Fruit fly (Drosophila melanogaster) whole organism, embryonic: ENCODE results near the gene AGO2.

Source experiments
- ATbp ChIP-seq: fragments of 200-800 bp; sonication (Bioruptor generic); optimal IDR thresholded peaks from 2 replicates; lab custom pipeline; 2017; ENCODE audit warnings: missing biosample characterization, mild to moderate bottlenecking, missing genetic modification characterization, missing genetic modification reagents
- BtbVII ChIP-seq: fragments of 200-800 bp; sonication (Bioruptor generic); optimal IDR thresholded peaks from 3 replicates; lab custom pipeline; 2017; ENCODE audit warnings: missing biosample characterization, mild to moderate bottlenecking, missing genetic modification characterization
- CG10462 ChIP-seq: fragments of 200-800 bp; sonication (Bioruptor generic); optimal IDR thresholded peaks from 2 replicates; lab custom pipeline; 2016; ENCODE audit warnings: missing biosample characterization, missing genetic modification characterization
- CG10565 ChIP-seq: fragments of 200-800 bp; sonication (Bioruptor generic); optimal IDR thresholded peaks from 3 replicates; lab custom pipeline; 2016; ENCODE audit warnings: missing biosample characterization, mild to moderate bottlenecking, missing genetic modification characterization
- CG10959 ChIP-seq: fragments of 200-800 bp; sonication (Bioruptor generic); IDR thresholded peaks from 2 replicates; pipeline ENCODE4 v1.3.6; 2022; ENCODE audit warnings: missing biosample characterization, missing genetic modification characterization
- CG13894 ChIP-seq: fragments of 200-800 bp; sonication (Bioruptor generic); optimal IDR thresholded peaks from 3 replicates; lab custom pipeline; 2018; ENCODE audit warnings: missing biosample characterization, mild to moderate bottlenecking, missing genetic modification characterization, moderate library complexity
- CG15269 ChIP-seq: fragments of 200-800 bp; sonication (Bioruptor generic); optimal IDR thresholded peaks from 2 replicates; lab custom pipeline; 2018; ENCODE audit warnings: missing biosample characterization, mild to moderate bottlenecking, missing genetic modification characterization, moderate library complexity
- CG17612 ChIP-seq: fragments of 200-800 bp; sonication (Bioruptor generic); IDR thresholded peaks from 2 replicates; pipeline ENCODE4 v1.3.6; 2022; ENCODE audit warnings: missing biosample characterization, missing genetic modification characterization
- CG18619 ChIP-seq: fragments of 200-800 bp; sonication (Bioruptor generic); optimal IDR thresholded peaks from 3 replicates; lab custom pipeline; 2017; ENCODE audit warnings: missing biosample characterization, mild to moderate bottlenecking, missing genetic modification characterization
- CG30431 ChIP-seq: fragments of 200-800 bp; sonication (Bioruptor generic); optimal IDR thresholded peaks from 2 replicates; lab custom pipeline; 2017; ENCODE audit warnings: missing biosample characterization, missing genetic modification characterization
- CG34224 ChIP-seq: fragments of 200-800 bp; sonication (Bioruptor generic); IDR thresholded peaks from 3 replicates; pipeline ENCODE4 v1.3.6; 2022; ENCODE audit warnings: missing biosample characterization, missing genetic modification characterization; ENCODE audit not compliant: partially characterized antibody
- CG3995 ChIP-seq: fragments of 200-800 bp; sonication (Bioruptor generic); optimal IDR thresholded peaks from 3 replicates; lab custom pipeline; 2016; ENCODE audit warnings: missing biosample characterization, missing genetic modification characterization
- CG6175 ChIP-seq: fragments of 200-800 bp; sonication (Bioruptor generic); IDR thresholded peaks from 3 replicates; pipeline ENCODE4 v1.3.6; 2022; ENCODE audit warnings: missing biosample characterization, missing genetic modification characterization
- CG6254 ChIP-seq: fragments of 200-800 bp; sonication (Bioruptor generic); optimal IDR thresholded peaks from 3 replicates; lab custom pipeline; 2017; ENCODE audit warnings: mild to moderate bottlenecking, missing biosample characterization, missing genetic modification reagents, missing genetic modification characterization
- CG6791 ChIP-seq: fragments of 200-800 bp; sonication (Bioruptor generic); IDR thresholded peaks from 3 replicates; pipeline ENCODE4 v1.3.6; 2022; ENCODE audit warnings: missing biosample characterization, missing genetic modification characterization; ENCODE audit not compliant: partially characterized antibody
- CG7786 ChIP-seq: fragments of 200-800 bp; sonication (Bioruptor generic); optimal IDR thresholded peaks from 2 replicates; lab custom pipeline; 2016; ENCODE audit warnings: missing biosample characterization, missing genetic modification characterization
- CG7963 ChIP-seq: fragments of 200-800 bp; sonication (Bioruptor generic); IDR thresholded peaks from 3 replicates; pipeline ENCODE4 v1.3.6; 2022; ENCODE audit warnings: missing biosample characterization, missing genetic modification characterization; ENCODE audit not compliant: partially characterized antibody
- CG8089 ChIP-seq: fragments of 200-800 bp; sonication (Bioruptor generic); optimal IDR thresholded peaks from 3 replicates; lab custom pipeline; 2016; ENCODE audit warnings: missing biosample characterization, missing genetic modification characterization
- CG8765 ChIP-seq: fragments of 200-800 bp; sonication (Bioruptor generic); IDR thresholded peaks from 2 replicates; pipeline ENCODE4 v1.3.6; 2022; ENCODE audit warnings: missing biosample characterization, missing genetic modification characterization
- Chrac-16 ChIP-seq: fragments of 200-800 bp; sonication (Bioruptor generic); optimal IDR thresholded peaks from 3 replicates; lab custom pipeline; 2016; ENCODE audit warnings: missing biosample characterization, missing genetic modification characterization
- HHEX ChIP-seq: fragments of 200-800 bp; sonication (Bioruptor generic); optimal IDR thresholded peaks from 3 replicates; lab custom pipeline; 2017; ENCODE audit warnings: missing biosample characterization, mild to moderate bottlenecking, missing genetic modification characterization, missing genetic modification reagents
- Hmr ChIP-seq: fragments of 200-800 bp; sonication (Bioruptor generic); optimal IDR thresholded peaks from 3 replicates; lab custom pipeline; 2017; ENCODE audit warnings: mild to moderate bottlenecking, missing biosample characterization, missing genetic modification reagents, missing genetic modification characterization
- Jarid2 ChIP-seq: fragments of 200-800 bp; sonication (Bioruptor generic); optimal IDR thresholded peaks from 3 replicates; lab custom pipeline; 2017; ENCODE audit warnings: mild to moderate bottlenecking, missing biosample characterization, missing genetic modification reagents, missing genetic modification characterization
- MESR4 ChIP-seq: fragments of 200-800 bp; sonication (Bioruptor generic); optimal IDR thresholded peaks from 2 replicates; lab custom pipeline; 2018; ENCODE audit warnings: missing biosample characterization, mild to moderate bottlenecking, missing genetic modification characterization, moderate library complexity
- Mad ChIP-seq: fragments of 200-800 bp; sonication (Bioruptor generic); optimal IDR thresholded peaks from 2 replicates; lab custom pipeline; 2016; ENCODE audit warnings: missing biosample characterization, missing genetic modification characterization
- Med ChIP-seq: fragments of 200-800 bp; sonication (Bioruptor generic); peaks from one replicate; lab custom pipeline; 2016; ENCODE audit warnings: missing biosample characterization, missing genetic modification characterization, mild to moderate bottlenecking, inconsistent platforms, moderate library complexity
- Meics ChIP-seq: fragments of 200-800 bp; sonication (Bioruptor generic); optimal IDR thresholded peaks from 2 replicates; lab custom pipeline; 2017; ENCODE audit warnings: missing biosample characterization, mild to moderate bottlenecking, missing genetic modification characterization
- Opbp ChIP-seq: fragments of 200-800 bp; sonication (Bioruptor generic); IDR thresholded peaks from 3 replicates; pipeline ENCODE4 v1.3.6; 2022; ENCODE audit warnings: missing biosample characterization, missing genetic modification characterization; ENCODE audit not compliant: partially characterized antibody
- Stat92E ChIP-seq, 3 experiments: fragments of >200 bp in 2 of 3; fragments of 200-800 bp in 1 of 3; sonication (Bioruptor generic) in 1 of 3; optimal IDR thresholded peaks; 2 replicates each; lab custom pipeline; 2017 to 2019; ENCODE audit warnings: missing biosample characterization in 3 of 3, missing genetic modification characterization in 3 of 3, mild to moderate bottlenecking in 1 of 3, moderate library complexity in 1 of 3
- abd-A ChIP-seq: fragments of 200-800 bp; sonication (Bioruptor generic); optimal IDR thresholded peaks from 3 replicates; lab custom pipeline; 2019; ENCODE audit warnings: missing biosample characterization, mild to moderate bottlenecking, missing genetic modification characterization, moderate library complexity
- bbx ChIP-seq: fragments of 200-800 bp; sonication (Bioruptor generic); IDR thresholded peaks from 2 replicates; pipeline ENCODE4 v1.3.6; 2022; ENCODE audit warnings: missing biosample characterization, missing genetic modification characterization; ENCODE audit not compliant: partially characterized antibody
- gfzf ChIP-seq: fragments of 200-800 bp; sonication (Bioruptor generic); optimal IDR thresholded peaks from 2 replicates; lab custom pipeline; 2016; ENCODE audit warnings: missing biosample characterization, mild to moderate bottlenecking, missing genetic modification characterization, moderate library complexity
- grn ChIP-seq: fragments of 200-800 bp; sonication (Bioruptor generic); optimal IDR thresholded peaks from 3 replicates; lab custom pipeline; 2017; ENCODE audit warnings: missing biosample characterization, missing genetic modification characterization
- gro ChIP-seq: fragments of 200-800 bp; sonication (Bioruptor generic); optimal IDR thresholded peaks from 2 replicates; lab custom pipeline; 2016; ENCODE audit warnings: missing biosample characterization, missing genetic modification characterization
- kah ChIP-seq: fragments of 200-800 bp; sonication (Bioruptor generic); optimal IDR thresholded peaks from 2 replicates; lab custom pipeline; 2018; ENCODE audit warnings: missing biosample characterization, mild to moderate bottlenecking, missing genetic modification characterization
- lab ChIP-seq: fragments of 200-800 bp; sonication (Bioruptor generic); optimal IDR thresholded peaks from 3 replicates; lab custom pipeline; 2017; ENCODE audit warnings: missing biosample characterization, missing genetic modification characterization, mild to moderate bottlenecking, moderate library complexity, missing genetic modification reagents
- mirr ChIP-seq: fragments of 200-800 bp; sonication (Bioruptor generic); optimal IDR thresholded peaks from 3 replicates; lab custom pipeline; 2018; ENCODE audit warnings: missing biosample characterization, mild to moderate bottlenecking, missing genetic modification characterization
- oc ChIP-seq: fragments of 200-800 bp; sonication (Bioruptor generic); optimal IDR thresholded peaks from 2 replicates; lab custom pipeline; 2018; ENCODE audit warnings: missing biosample characterization, mild to moderate bottlenecking, missing genetic modification characterization, moderate library complexity
- onecut ChIP-seq: fragments of 200-800 bp; sonication (Bioruptor generic); IDR thresholded peaks from 2 replicates; pipeline ENCODE4 v1.3.6; 2022; ENCODE audit warnings: missing biosample characterization, missing genetic modification characterization
- pita ChIP-seq: fragments of 200-800 bp; sonication (Bioruptor generic); optimal IDR thresholded peaks from 2 replicates; lab custom pipeline; 2017; ENCODE audit warnings: missing biosample characterization, mild to moderate bottlenecking, missing genetic modification characterization
- seq ChIP-seq: fragments of 200-800 bp; sonication (Bioruptor generic); IDR thresholded peaks from 2 replicates; pipeline ENCODE4 v1.3.6; 2022; ENCODE audit warnings: missing biosample characterization, missing genetic modification characterization
- sug ChIP-seq: fragments of 200-800 bp; optimal IDR thresholded peaks from 2 replicates; lab custom pipeline; 2019; ENCODE audit warnings: missing biosample characterization, mild to moderate bottlenecking, missing genetic modification characterization, moderate library complexity
- twi ChIP-seq: fragments of 200-800 bp; optimal IDR thresholded peaks from 2 replicates; lab custom pipeline; 2019; ENCODE audit warnings: missing biosample characterization, mild to moderate bottlenecking, missing genetic modification characterization, moderate library complexity
- unc-4 ChIP-seq: fragments of 200-800 bp; sonication (Bioruptor generic); IDR thresholded peaks from 2 replicates; pipeline ENCODE4 v1.3.6; 2022; ENCODE audit warnings: missing biosample characterization, missing genetic modification characterization; ENCODE audit not compliant: partially characterized antibody
- vfl ChIP-seq: fragments of 200-800 bp; sonication (Bioruptor generic); optimal IDR thresholded peaks from 2 replicates; lab custom pipeline; 2016; ENCODE audit warnings: missing biosample characterization, missing genetic modification characterization
- wek ChIP-seq: fragments of 200-800 bp; sonication (Bioruptor generic); optimal IDR thresholded peaks from 3 replicates; lab custom pipeline; 2018; ENCODE audit warnings: missing biosample characterization, mild to moderate bottlenecking, missing genetic modification characterization, moderate library complexity
- zen ChIP-seq: fragments of 200-800 bp; sonication (Bioruptor generic); optimal IDR thresholded peaks from 3 replicates; lab custom pipeline; 2018; ENCODE audit warnings: missing biosample characterization, mild to moderate bottlenecking, missing genetic modification characterization, moderate library complexity

Gene AGO2

DNA sequence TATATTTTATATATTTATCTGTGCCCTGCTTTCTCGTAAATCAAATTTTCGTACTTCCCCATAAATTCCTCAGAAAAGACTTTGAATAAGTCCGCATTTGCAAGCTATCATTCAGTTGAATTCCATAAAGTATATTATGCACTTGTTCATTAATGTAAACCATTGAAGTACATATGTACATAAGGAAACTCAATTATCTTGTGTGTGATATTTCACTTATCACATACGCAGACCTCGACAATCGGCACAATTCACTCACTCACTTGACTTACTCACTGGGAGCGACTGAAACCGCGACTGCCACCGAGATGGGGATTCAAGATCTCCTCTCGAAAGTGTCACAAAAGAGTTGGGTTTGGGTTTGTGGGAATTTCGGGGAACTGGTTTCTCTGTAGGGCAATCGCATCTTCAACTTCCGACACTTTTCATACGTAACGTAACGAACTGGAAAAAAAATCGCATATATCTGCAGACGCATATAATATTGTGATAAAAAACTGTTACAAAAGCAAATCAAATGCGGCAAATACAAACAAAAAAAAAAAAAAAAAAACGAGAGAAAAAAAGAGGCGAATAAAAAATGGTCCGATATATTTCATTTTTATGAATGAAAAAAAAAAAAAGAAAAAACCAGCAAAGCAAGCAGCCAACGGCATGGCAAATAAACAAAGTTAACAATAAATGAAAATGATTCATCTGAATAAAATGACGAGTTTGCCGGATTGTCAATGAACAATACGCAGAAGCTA, 43.3 kb downstream of the AGO2 start (continued):
- no peak for TF ChIP-seq CG34224 (GFP tag; lab: Robert Waterston, UW)
- TF ChIP-seq pita (GFP tag; lab: Kevin White, UChicago), result no peak
- no peak for TF ChIP-seq unc-4 (GFP tag; lab: Robert Waterston, UW)
- TF ChIP-seq CG17612 (GFP tag; lab: Robert Waterston, UW), result no peak
- no peak for TF ChIP-seq CG6254 (GFP tag; lab: Kevin White, UChicago)
- TF ChIP-seq twi (tag; lab: Kevin White, UChicago), result no peak
- TF ChIP-seq HHEX (GFP tag; lab: Kevin White, UChicago), result peak; percentile 61
- TF ChIP-seq zen (tag; lab: Kevin White, UChicago), result no peak
- peak; percentile 71 for TF ChIP-seq ATbp (GFP tag; lab: Kevin White, UChicago)
- no peak for TF ChIP-seq CG10565
- TF ChIP-seq bbx (GFP tag; lab: Robert Waterston, UW), result no peak
- TF ChIP-seq Meics (GFP tag; lab: Kevin White, UChicago), result peak; percentile 5
- no peak for TF ChIP-seq CG10959 (GFP tag; lab: Robert Waterston, UW)

DNA sequence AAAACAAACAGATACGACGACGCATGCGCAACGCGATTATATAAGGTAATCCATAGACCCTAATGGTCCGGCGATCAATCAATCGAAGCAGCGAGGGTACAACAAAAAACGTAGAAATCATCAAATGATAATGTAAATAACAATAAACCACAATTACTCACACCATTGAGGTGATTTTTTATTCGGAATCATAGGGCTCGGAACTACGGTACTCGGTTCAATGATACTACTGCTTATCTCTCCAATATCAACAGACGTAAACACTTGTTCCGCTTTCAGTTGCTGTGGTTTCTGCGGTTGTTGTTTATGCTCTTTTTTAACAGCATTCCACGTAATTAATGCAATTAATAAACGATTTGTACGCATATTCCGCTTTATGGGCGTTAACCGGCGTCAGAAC, 44.0 kb downstream of the AGO2 start:
- no peak for TF ChIP-seq CG8089 (GFP tag; lab: Kevin White, UChicago)
- TF ChIP-seq Jarid2 (GFP tag; lab: Kevin White, UChicago), result no peak
- no peak for TF ChIP-seq CG6175 (GFP tag; lab: Robert Waterston, UW)
- TF ChIP-seq CG7786 (GFP tag; lab: Kevin White, UChicago), result no peak
- peak; percentile 79 for TF ChIP-seq sug
- no peak for TF ChIP-seq vfl (GFP tag; lab: Kevin White, UChicago)
- TF ChIP-seq seq (GFP tag; lab: Robert Waterston, UW), result no peak
- no peak for TF ChIP-seq Opbp (GFP tag; lab: Robert Waterston, UW)
- no peak for TF ChIP-seq CG3995 (GFP tag; lab: Kevin White, UChicago)
- no peak for TF ChIP-seq MESR4 (GFP tag; lab: Kevin White, UChicago)
- TF ChIP-seq Med (GFP tag; lab: Kevin White, UChicago), result peak; percentile 25
- no peak for TF ChIP-seq Mad (GFP tag; lab: Kevin White, UChicago)
- TF ChIP-seq CG6791 (GFP tag; lab: Robert Waterston, UW), result no peak
- peak; percentile 25 for TF ChIP-seq wek (GFP tag; lab: Kevin White, UChicago)
- TF ChIP-seq CG18619 (GFP tag; lab: Kevin White, UChicago), result no peak
- no peak for TF ChIP-seq kah (GFP tag; lab: Kevin White, UChicago)
- peak; percentile 78 for TF ChIP-seq lab (GFP tag; lab: Kevin White, UChicago)
- TF ChIP-seq CG15269 (tag; lab: Kevin White, UChicago), result peak; percentile 19
- no peak for TF ChIP-seq CG30431 (GFP tag; lab: Kevin White, UChicago)
- no peak for TF ChIP-seq CG8765 (GFP tag; lab: Robert Waterston, UW)
- peak; percentile 57 for TF ChIP-seq grn (GFP tag; lab: Kevin White, UChicago)
- TF ChIP-seq onecut (GFP tag; lab: Robert Waterston, UW), result 0 out of 2 replicates have a peak, but pooled peaks have one; percentile 24
- no peak for TF ChIP-seq Stat92E (GFP tag; optimal IDR thresholded peaks at IDR 0.05; lab: Kevin White, UChicago)
- TF ChIP-seq gfzf (GFP tag; lab: Kevin White, UChicago), result no peak
- no peak for TF ChIP-seq Chrac-16 (GFP tag; lab: Kevin White, UChicago)
- TF ChIP-seq BtbVII (GFP tag; lab: Kevin White, UChicago), result no peak
- no peak for TF ChIP-seq CG10462 (GFP tag; lab: Kevin White, UChicago)
- peak; percentile 55 for TF ChIP-seq CG13894 (tag; lab: Kevin White, UChicago)
- TF ChIP-seq oc, result peak; percentile 39
- no peak for TF ChIP-seq gro (GFP tag; lab: Kevin White, UChicago)
- peak; percentile 74 for TF ChIP-seq mirr (GFP tag; lab: Kevin White, UChicago)
- TF ChIP-seq abd-A (tag; lab: Kevin White, UChicago), result no peak
- no peak for TF ChIP-seq Hmr (GFP tag; lab: Kevin White, UChicago)
- TF ChIP-seq CG7963 (GFP tag; lab: Robert Waterston, UW), result no peak
